Worm (Caenorhabditis elegans) whole organism, L1 larva: ENCODE data around the gene F42E11.3.
A peak's percentile ranks its signal among the peaks of the same experiment; 100 is the strongest.

Experiments
- C34B4.2 ChIP-seq: sonication (generic microtip); optimal IDR thresholded peaks from 2 replicates; lab custom pipeline; 2017; ENCODE audit warnings: mild to moderate bottlenecking, missing genetic modification characterization, missing compliant biosample characterization
- F16B12.6 ChIP-seq: fragments of 150-350 bp; optimal IDR thresholded peaks from 2 replicates; lab custom pipeline; 2014; ENCODE audit warnings: missing biosample characterization, missing genetic modification characterization
- alr-1 ChIP-seq: fragments of 200-800 bp; sonication (Bioruptor generic); optimal IDR thresholded peaks from 2 replicates; lab custom pipeline; 2018; ENCODE audit warnings: borderline replicate concordance, mild to moderate bottlenecking, missing genetic modification characterization, missing compliant biosample characterization
- blmp-1 ChIP-seq: fragments of 150-350 bp; optimal IDR thresholded peaks from 2 replicates; lab custom pipeline; 2014; ENCODE audit warnings: missing biosample characterization, missing genetic modification characterization
- ces-1 ChIP-seq: fragments of 150-350 bp; optimal IDR thresholded peaks from 2 replicates; lab custom pipeline; 2014; ENCODE audit warnings: missing biosample characterization, missing genetic modification reagents, missing genetic modification characterization
- efl-1 ChIP-seq, 4 experiments: fragments of 150-350 bp; optimal IDR thresholded peaks in 3 of 4; peaks in 1 of 4; 1 replicate in 1 of 4; 2 replicates in 3 of 4; lab custom pipeline; 2014; ENCODE audit warnings: missing biosample characterization in 2 of 4, missing genetic modification characterization in 2 of 4, missing genetic modification reagents in 2 of 4
- elt-2 ChIP-seq: sonication (generic microtip); optimal IDR thresholded peaks from 2 replicates; lab custom pipeline; 2016; ENCODE audit warnings: missing genetic modification characterization, mild to moderate bottlenecking, inconsistent platforms, missing compliant biosample characterization, missing genetic modification reagents
- elt-3 ChIP-seq, 6 experiments: fragments of 150-350 bp in 1 of 6; sonication (generic microtip); optimal IDR thresholded peaks; 2 replicates each; lab custom pipeline; 2017 to 2018; ENCODE audit warnings: missing biosample characterization in 6 of 6, missing genetic modification characterization in 6 of 6, inconsistent platforms in 1 of 6
- fkh-10 ChIP-seq: sonication (generic microtip); optimal IDR thresholded peaks from 2 replicates; lab custom pipeline; 2017; ENCODE audit warnings: missing biosample characterization, missing genetic modification reagents, missing genetic modification characterization
- fkh-4 ChIP-seq: sonication (generic microtip); optimal IDR thresholded peaks from 2 replicates; lab custom pipeline; 2016; ENCODE audit warnings: missing compliant biosample characterization, missing genetic modification characterization, borderline replicate concordance
- hlh-4 ChIP-seq: sonication (generic microtip); optimal IDR thresholded peaks from 2 replicates; lab custom pipeline; 2016; ENCODE audit warnings: mild to moderate bottlenecking, missing genetic modification characterization, missing compliant biosample characterization
- irx-1 ChIP-seq: sonication (generic microtip); optimal IDR thresholded peaks from 2 replicates; lab custom pipeline; 2016; ENCODE audit warnings: missing genetic modification characterization, missing compliant biosample characterization
- lin-14 ChIP-seq: fragments of 200-800 bp; sonication (Bioruptor generic); optimal IDR thresholded peaks from 2 replicates; lab custom pipeline; 2018; ENCODE audit warnings: mild to moderate bottlenecking, missing genetic modification characterization, moderate library complexity, missing compliant biosample characterization
- lir-3 ChIP-seq: sonication (generic microtip); optimal IDR thresholded peaks from 2 replicates; lab custom pipeline; 2016; ENCODE audit warnings: mild to moderate bottlenecking, missing genetic modification characterization, moderate library complexity, missing compliant biosample characterization; ENCODE audit not compliant: poor library complexity
- lsy-2 ChIP-seq, 2 experiments: fragments of 150-350 bp; optimal IDR thresholded peaks; 2 replicates each; lab custom pipeline; 2014; ENCODE audit warnings: missing biosample characterization in 2 of 2, missing genetic modification characterization in 2 of 2
- mef-2 ChIP-seq: fragments of 150-350 bp; optimal IDR thresholded peaks from 2 replicates; lab custom pipeline; 2014; ENCODE audit warnings: missing biosample characterization, missing genetic modification characterization
- nhr-19 ChIP-seq: fragments of 200-800 bp; sonication (Bioruptor generic); conservative IDR thresholded peaks from 2 replicates; pipeline ENCODE4 v1.3.6; 2022; ENCODE audit warnings: missing genetic modification characterization, missing compliant biosample characterization
- nhr-20 ChIP-seq: sonication (generic microtip); optimal IDR thresholded peaks from 2 replicates; lab custom pipeline; 2016; ENCODE audit warnings: mild to moderate bottlenecking, missing genetic modification characterization, missing compliant biosample characterization
- nhr-84 ChIP-seq: sonication (generic microtip); optimal IDR thresholded peaks from 2 replicates; lab custom pipeline; 2017; ENCODE audit warnings: missing biosample characterization, missing genetic modification characterization
- nhr-85 ChIP-seq: sonication (generic microtip); peaks from one replicate; lab custom pipeline; 2016; ENCODE audit warnings: missing genetic modification characterization, inconsistent platforms, missing compliant biosample characterization
- snpc-4 ChIP-seq: fragments of 150-350 bp; optimal IDR thresholded peaks from 2 replicates; lab custom pipeline; 2014; ENCODE audit warnings: missing biosample characterization, missing genetic modification characterization
- tbx-2 ChIP-seq: sonication (generic microtip); optimal IDR thresholded peaks from 2 replicates; lab custom pipeline; 2016; ENCODE audit warnings: missing genetic modification characterization, missing compliant biosample characterization
- unc-86 ChIP-seq: sonication (generic microtip); optimal IDR thresholded peaks from 2 replicates; lab custom pipeline; 2016; ENCODE audit warnings: missing genetic modification characterization, missing compliant biosample characterization
- xbp-1 ChIP-seq: sonication (generic microtip); optimal IDR thresholded peaks from 2 replicates; lab custom pipeline; 2016; ENCODE audit warnings: missing genetic modification characterization, missing compliant biosample characterization
- ztf-11 ChIP-seq, 2 experiments: sonication (generic microtip); optimal IDR thresholded peaks; 2 replicates each; lab custom pipeline; 2016 to 2017; ENCODE audit warnings: missing genetic modification characterization in 2 of 2, missing biosample characterization in 1 of 2, missing compliant biosample characterization in 1 of 2

F42E11.3 gene

ce11 chrX:11405908-11406307 is 30.5 kb upstream of the F42E11.3 start, which contains the start of gene slo-2:
slo-2 (minus strand) TSS chrX:11405931.
- TF ChIP-seq lir-3 (no peak), efl-1 (optimal IDR thresholded peaks at IDR 0.05; lab: Kevin White, UChicago) (no peak), efl-1 (GFP tag; optimal IDR thresholded peaks at IDR 0.05 in 1 of 2; lab: Kevin White, UChicago) (peak in 1 of 2 experiments; percentile 25), fkh-10 (peak; percentile 39), lin-14 (peak; percentile 55)

ce11 chrX:11400467-11401184 is 25.2 kb upstream of the F42E11.3 start:
- no peak for TF ChIP-seq F16B12.6
- TF ChIP-seq elt-2 (tag; lab: Kevin White, UChicago), result peak; percentile 46
- TF ChIP-seq mef-2, result no peak
- no peak for TF ChIP-seq C34B4.2
- TF ChIP-seq alr-1 (tag; lab: Kevin White, UChicago), result no peak

- TF ChIP-seq xbp-1 (tag; lab: Kevin White, UChicago) (no peak), C34B4.2 (no peak), nhr-20 (peak; percentile 45), ces-1 (GFP tag; lab: Kevin White, UChicago) (no peak), nhr-85 (tag; lab: Kevin White, UChicago) (no peak), unc-86 (tag; lab: Kevin White, UChicago) (no peak), elt-3 (tag; optimal IDR thresholded peaks at IDR 0.05; lab: Kevin White, UChicago) (peak in 3 of 6 experiments; percentile 39 to 83 (median 43)), lsy-2 (tag; optimal IDR thresholded peaks at IDR 0.05; lab: Kevin White, UChicago) (no peak), tbx-2 (tag; lab: Kevin White, UChicago) (no peak), hlh-4 (tag; lab: Kevin White, UChicago) (no peak), nhr-84 (tag; lab: Kevin White, UChicago) (no peak), lin-14 (peak; percentile 6), nhr-19 (no peak), blmp-1 (peak; percentile 25), elt-2 (tag; lab: Kevin White, UChicago) (peak; percentile 35)
- TF ChIP-seq, all 84 proteins: peak for 5
Observed at ce11 chrX:11392924-11393323, 17.5 kb upstream of the F42E11.3 start, which contains the start of gene prx-12. prx-12 (plus strand) TSS chrX:11393294.

ce11 chrX:11387723-11388330 is 12.4 kb upstream of the F42E11.3 start:
- TF ChIP-seq lin-14, result peak; percentile 24
- no peak for TF ChIP-seq xbp-1 (tag; lab: Kevin White, UChicago)

- TF ChIP-seq ztf-11 (tag; optimal IDR thresholded peaks at IDR 0.05; lab: Kevin White, UChicago) (no peak), ces-1 (GFP tag; lab: Kevin White, UChicago) (peak; percentile 39), fkh-10 (peak; percentile 97), snpc-4 (no peak), lin-14 (peak; percentile 73), fkh-4 (tag; lab: Kevin White, UChicago) (no peak), elt-2 (tag; lab: Kevin White, UChicago) (no peak), irx-1 (tag; lab: Kevin White, UChicago) (peak; percentile 1), blmp-1 (peak; percentile 35)
Observed at ce11 chrX:11386903-11387302, 11.5 kb upstream of the F42E11.3 start.

ce11 chrX:11385916-11386315 is 10.5 kb upstream of the F42E11.3 start:
- TF ChIP-seq nhr-85 (tag; lab: Kevin White, UChicago) (peak; percentile 83), lin-14 (peak; percentile 51), ztf-11 (tag; optimal IDR thresholded peaks at IDR 0.05; lab: Kevin White, UChicago) (no peak)
- TF ChIP-seq, all 84 proteins: peak for 2
